Fruit fly (Drosophila melanogaster): ENCODE results near the gene CG8838.

Gene CG8838

dm6 chr2L:3356790-3357696 is at the start of gene CG8838:
CG8838 (plus strand) TSS chr2L:3357646.
- TF ChIP-seq Antp (GFP tag; optimal IDR thresholded peaks at IDR 0.05): no peak
- TF ChIP-seq CG9437 (GFP tag; optimal IDR thresholded peaks at IDR 0.05): peak; percentile 99
- no peak for TF ChIP-seq Mes4 (GFP tag; optimal IDR thresholded peaks at IDR 0.05)
- TF ChIP-seq Dll (GFP tag; IDR thresholded peaks at IDR 0.05; ENCODE audit: partially characterized antibody): no peak
- peak; percentile 27 for TF ChIP-seq sens (GFP tag)
- TF ChIP-seq CG6689 (GFP tag; IDR thresholded peaks at IDR 0.05): no peak
- peak; percentile 33 for TF ChIP-seq grn (GFP tag; optimal IDR thresholded peaks at IDR 0.05)
- TF ChIP-seq CTCF (GFP tag; optimal IDR thresholded peaks at IDR 0.05): peak; percentile 12
- TF ChIP-seq corto (GFP tag; optimal IDR thresholded peaks at IDR 0.05): peak; percentile 44

dm6 chr2L:3308529-3309272 is 48.7 kb upstream of the CG8838 start, which contains the start of gene CG15406:
CG15406 (plus strand) TSS chr2L:3309222.
- TF ChIP-seq CG1529 (GFP tag; optimal IDR thresholded peaks at IDR 0.05): no peak
- no peak for TF ChIP-seq CG9609 (GFP tag; optimal IDR thresholded peaks at IDR 0.05)
- no peak for TF ChIP-seq CHES-1-like (GFP tag; optimal IDR thresholded peaks at IDR 0.05)
- no peak for TF ChIP-seq slp2 (GFP tag; optimal IDR thresholded peaks at IDR 0.05)
- TF ChIP-seq CG8359 (GFP tag; optimal IDR thresholded peaks at IDR 0.05; ENCODE audit: borderline replicate concordance): no peak
- TF ChIP-seq MTF-1 (GFP tag; optimal IDR thresholded peaks at IDR 0.05; ENCODE audit: borderline replicate concordance): no peak
- no peak for TF ChIP-seq HHEX (GFP tag; optimal IDR thresholded peaks at IDR 0.05)
- TF ChIP-seq CG11247 (GFP tag; IDR thresholded peaks at IDR 0.05): no peak
- TF ChIP-seq CG11456 (GFP tag; IDR thresholded peaks at IDR 0.05): no peak
- TF ChIP-seq CG13424 (tag; optimal IDR thresholded peaks at IDR 0.05): no peak
- TF ChIP-seq Ssrp (tag; optimal IDR thresholded peaks at IDR 0.05): no peak
- no peak for TF ChIP-seq Oaz (GFP tag; IDR thresholded peaks at IDR 0.05)
- no peak for TF ChIP-seq CG6654 (GFP tag; optimal IDR thresholded peaks at IDR 0.05)
- no peak for TF ChIP-seq CG9817 (tag; optimal IDR thresholded peaks at IDR 0.05)
- no peak for TF ChIP-seq CG8944 (GFP tag; optimal IDR thresholded peaks at IDR 0.05)
- TF ChIP-seq CG10654 (GFP tag; optimal IDR thresholded peaks at IDR 0.05): no peak
- no peak for TF ChIP-seq CG31365 (tag; optimal IDR thresholded peaks at IDR 0.05)
- no peak for TF ChIP-seq E2f2 (GFP tag; IDR thresholded peaks at IDR 0.05)
- no peak for TF ChIP-seq lilli (GFP tag; optimal IDR thresholded peaks at IDR 0.05)
- TF ChIP-seq z (GFP tag; IDR thresholded peaks at IDR 0.05): no peak
- 0 out of 3 replicates have a peak, but pooled peaks have one; percentile 14 for TF ChIP-seq Doc3 (GFP tag; IDR thresholded peaks at IDR 0.05; ENCODE audit: partially characterized antibody)
- TF ChIP-seq bcd (GFP tag; optimal IDR thresholded peaks at IDR 0.05): no peak
- TF ChIP-seq pan (optimal IDR thresholded peaks at IDR 0.05): no peak
- TF ChIP-seq pan (GFP tag; optimal IDR thresholded peaks at IDR 0.05 in 1 of 2, IDR thresholded peaks at IDR 0.05 in 1 of 2): no peak
- TF ChIP-seq H2.0 (GFP tag; IDR thresholded peaks at IDR 0.05): no peak
- no peak for TF ChIP-seq ERR (GFP tag; optimal IDR thresholded peaks at IDR 0.05)
- TF ChIP-seq ci (GFP tag; IDR thresholded peaks at IDR 0.05): no peak
- TF ChIP-seq CkIIα-i1 (GFP tag; IDR thresholded peaks at IDR 0.05): no peak
- no peak for TF ChIP-seq CG18764 (GFP tag; optimal IDR thresholded peaks at IDR 0.05)
- TF ChIP-seq CG18476 (GFP tag; optimal IDR thresholded peaks at IDR 0.05): no peak
- no peak for TF ChIP-seq Bteb2 (GFP tag; optimal IDR thresholded peaks at IDR 0.05)
- no peak for TF ChIP-seq sens-2 (GFP tag; IDR thresholded peaks at IDR 0.05)
- TF ChIP-seq Ets97D (GFP tag; optimal IDR thresholded peaks at IDR 0.05): no peak
- no peak for TF ChIP-seq inv (GFP tag; IDR thresholded peaks at IDR 0.05; ENCODE audit: partially characterized antibody)
- TF ChIP-seq hbn (GFP tag; IDR thresholded peaks at IDR 0.05; ENCODE audit: partially characterized antibody): no peak
- no peak for TF ChIP-seq repo (GFP tag; optimal IDR thresholded peaks at IDR 0.05)
- no peak for TF ChIP-seq yki (optimal IDR thresholded peaks at IDR 0.05)
- TF ChIP-seq Oli (tag; optimal IDR thresholded peaks at IDR 0.05): no peak
- no peak for TF ChIP-seq BEAF-32 (GFP tag; optimal IDR thresholded peaks at IDR 0.05)

Measured in whole organism, embryonic.